Worm (Caenorhabditis elegans) whole organism, mixed stage, embryonic: ENCODE results near the gene nuo-3.
A peak's percentile ranks its signal among the peaks of the same experiment; 100 is the strongest.

Experiments
- M03D4.4 ChIP-seq: sonication (generic microtip); optimal IDR thresholded peaks from 2 replicates; lab custom pipeline; 2017; ENCODE audit warnings: mild to moderate bottlenecking, missing genetic modification characterization, missing compliant biosample characterization
- bed-3 ChIP-seq: fragments of 200-800 bp; sonication (Bioruptor generic); optimal IDR thresholded peaks from 3 replicates; lab custom pipeline; 2018; ENCODE audit warnings: mild to moderate bottlenecking, missing genetic modification characterization, moderate library complexity, missing compliant biosample characterization
- blmp-1 ChIP-seq: fragments of 150-350 bp; optimal IDR thresholded peaks from 2 replicates; lab custom pipeline; 2014; ENCODE audit warnings: missing biosample characterization, missing genetic modification characterization
- ceh-39 ChIP-seq: fragments of 150-350 bp; optimal IDR thresholded peaks from 2 replicates; lab custom pipeline; 2014; ENCODE audit warnings: missing biosample characterization, missing genetic modification characterization
- ceh-43 ChIP-seq: fragments of 200-800 bp; sonication (Bioruptor generic); optimal IDR thresholded peaks from 2 replicates; lab custom pipeline; 2018; ENCODE audit warnings: mild to moderate bottlenecking, missing genetic modification characterization, moderate library complexity, missing compliant biosample characterization
- ces-1 ChIP-seq: fragments of 150-350 bp; optimal IDR thresholded peaks from 2 replicates; lab custom pipeline; 2014; ENCODE audit warnings: missing biosample characterization, missing genetic modification reagents, missing genetic modification characterization
- cnd-1 ChIP-seq: fragments of 200-800 bp; sonication (Bioruptor generic); optimal IDR thresholded peaks from 2 replicates; lab custom pipeline; 2018; ENCODE audit warnings: mild to moderate bottlenecking, missing genetic modification characterization, missing compliant biosample characterization
- drap-1 ChIP-seq: fragments of 200-800 bp; sonication (Bioruptor generic); optimal IDR thresholded peaks from 3 replicates; lab custom pipeline; 2018; ENCODE audit warnings: mild to moderate bottlenecking, missing genetic modification characterization, missing compliant biosample characterization
- elt-1 ChIP-seq: sonication (generic microtip); optimal IDR thresholded peaks from 2 replicates; lab custom pipeline; 2017; ENCODE audit warnings: missing genetic modification characterization, mild to moderate bottlenecking, missing compliant biosample characterization, antibody characterized with exemption, moderate library complexity, borderline replicate concordance; ENCODE audit not compliant: insufficient read depth
- elt-3 ChIP-seq: fragments of 150-350 bp; optimal IDR thresholded peaks from 2 replicates; lab custom pipeline; 2014; ENCODE audit warnings: missing biosample characterization, missing genetic modification characterization
- ham-2 ChIP-seq: fragments of 200-800 bp; sonication (Bioruptor generic); optimal IDR thresholded peaks from 2 replicates; lab custom pipeline; 2018; ENCODE audit warnings: mild to moderate bottlenecking, missing genetic modification characterization, missing compliant biosample characterization
- hlh-1 ChIP-seq: fragments of 150-350 bp; optimal IDR thresholded peaks from 2 replicates; lab custom pipeline; 2014; ENCODE audit warnings: missing biosample characterization, missing genetic modification reagents, missing genetic modification characterization
- lin-13 ChIP-seq: fragments of 150-350 bp; optimal IDR thresholded peaks from 2 replicates; lab custom pipeline; 2014; ENCODE audit warnings: missing biosample characterization, missing genetic modification characterization
- lsy-2 ChIP-seq: fragments of 150-350 bp; optimal IDR thresholded peaks from 2 replicates; lab custom pipeline; 2014; ENCODE audit warnings: missing biosample characterization, missing genetic modification characterization
- mab-5 ChIP-seq: fragments of 150-350 bp; optimal IDR thresholded peaks from 2 replicates; lab custom pipeline; 2014; ENCODE audit warnings: missing biosample characterization, missing genetic modification characterization
- mep-1 ChIP-seq: fragments of 150-350 bp; optimal IDR thresholded peaks from 2 replicates; lab custom pipeline; 2017; ENCODE audit warnings: missing biosample characterization, missing genetic modification reagents, missing genetic modification characterization, inconsistent platforms
- mls-2 ChIP-seq: sonication (generic microtip); optimal IDR thresholded peaks from 2 replicates; lab custom pipeline; 2016; ENCODE audit warnings: mild to moderate bottlenecking, missing genetic modification characterization, moderate library complexity, missing compliant biosample characterization
- nhr-12 ChIP-seq: fragments of 150-350 bp; optimal IDR thresholded peaks from 2 replicates; lab custom pipeline; 2014; ENCODE audit warnings: missing biosample characterization, missing genetic modification characterization
- nhr-2 ChIP-seq: fragments of 150-350 bp; optimal IDR thresholded peaks from 2 replicates; lab custom pipeline; 2014; ENCODE audit warnings: missing biosample characterization, missing genetic modification characterization
- nhr-237 ChIP-seq: fragments of 150-350 bp; optimal IDR thresholded peaks from 2 replicates; lab custom pipeline; 2014; ENCODE audit warnings: missing biosample characterization, missing genetic modification characterization
- nhr-28 ChIP-seq: fragments of 150-350 bp; optimal IDR thresholded peaks from 2 replicates; lab custom pipeline; 2014; ENCODE audit warnings: missing biosample characterization, missing genetic modification characterization
- nhr-76 ChIP-seq: sonication (generic microtip); optimal IDR thresholded peaks from 2 replicates; lab custom pipeline; 2017; ENCODE audit warnings: missing biosample characterization, missing genetic modification characterization
- pha-4 ChIP-seq: fragments of 150-350 bp; optimal IDR thresholded peaks from 2 replicates; lab custom pipeline; 2018; ENCODE audit warnings: missing biosample characterization, missing genetic modification reagents, missing genetic modification characterization
- sem-2 ChIP-seq: fragments of 200-800 bp; sonication (Bioruptor generic); optimal IDR thresholded peaks from 2 replicates; lab custom pipeline; 2018; ENCODE audit warnings: mild to moderate bottlenecking, missing genetic modification characterization, missing compliant biosample characterization
- snpc-4 ChIP-seq: fragments of 150-350 bp; optimal IDR thresholded peaks from 2 replicates; lab custom pipeline; 2014; ENCODE audit warnings: missing biosample characterization, missing genetic modification characterization
- sptf-1 ChIP-seq: sonication (generic microtip); optimal IDR thresholded peaks from 2 replicates; lab custom pipeline; 2017; ENCODE audit warnings: mild to moderate bottlenecking, missing genetic modification characterization, moderate library complexity, missing compliant biosample characterization
- tbx-8 ChIP-seq: fragments of 200-800 bp; sonication (Bioruptor generic); optimal IDR thresholded peaks from 2 replicates; lab custom pipeline; 2018; ENCODE audit warnings: mild to moderate bottlenecking, missing genetic modification characterization, moderate library complexity, missing compliant biosample characterization
- unc-120 ChIP-seq: sonication (generic microtip); optimal IDR thresholded peaks from 2 replicates; lab custom pipeline; 2017; ENCODE audit warnings: missing genetic modification characterization, missing compliant biosample characterization; ENCODE audit not compliant: poor library complexity, severe bottlenecking
- unc-62 ChIP-seq: fragments of 150-350 bp; optimal IDR thresholded peaks from 2 replicates; lab custom pipeline; 2014; ENCODE audit warnings: missing biosample characterization, missing genetic modification reagents, missing genetic modification characterization
- ztf-11 ChIP-seq: fragments of 150-350 bp; optimal IDR thresholded peaks from 2 replicates; lab custom pipeline; 2014; ENCODE audit warnings: missing biosample characterization, missing genetic modification characterization

The nuo-3 gene

DNA sequence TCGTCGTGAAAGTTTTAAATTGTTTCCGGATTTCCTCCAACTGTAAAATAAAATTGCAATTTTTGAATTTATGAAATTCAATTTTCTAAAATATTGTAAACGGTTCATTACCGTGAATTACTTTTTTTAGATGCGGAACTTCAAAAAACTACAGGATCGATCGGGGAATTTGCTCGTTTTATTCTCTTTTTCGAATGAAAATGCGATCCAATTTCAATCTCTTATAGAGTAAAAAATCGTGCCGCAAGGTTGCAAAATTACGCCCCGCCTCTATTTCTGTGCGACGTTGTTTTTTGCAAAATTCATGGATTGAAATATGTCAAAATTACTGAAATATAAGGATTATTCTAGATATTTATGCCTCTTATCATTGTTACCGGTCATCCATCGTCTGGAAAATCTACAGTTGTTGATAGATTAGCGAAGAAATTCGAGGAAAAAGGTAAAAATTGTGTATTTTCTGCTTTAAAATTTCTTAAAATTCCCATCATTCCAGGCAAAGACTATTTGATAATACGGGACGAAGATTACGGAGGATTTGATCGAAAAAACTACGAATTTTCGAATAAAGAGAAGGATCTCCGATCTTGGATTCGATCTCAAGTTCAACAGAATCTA lies 28.0 kb downstream of the nuo-3 start, which contains the start of gene Y57G11C.43:
Y57G11C.43 (plus strand) TSS at position 224 of the 618 bp plus-strand sequence.
- TF ChIP-seq nhr-76 (tag; lab: Kevin White, UChicago) (no peak), mab-5 (no peak), blmp-1 (tag; lab: Kevin White, UChicago) (no peak), sem-2 (GFP tag; lab: Kevin White, UChicago) (no peak), nhr-12 (tag; lab: Kevin White, UChicago) (no peak), mep-1 (tag; lab: Kevin White, UChicago) (no peak), ces-1 (no peak), unc-62 (GFP tag; lab: Kevin White, UChicago) (no peak), sptf-1 (tag; lab: Kevin White, UChicago) (no peak), M03D4.4 (tag; lab: Kevin White, UChicago) (no peak), elt-3 (tag; lab: Kevin White, UChicago) (no peak), nhr-2 (tag; lab: Kevin White, UChicago) (no peak), drap-1 (no peak)

DNA sequence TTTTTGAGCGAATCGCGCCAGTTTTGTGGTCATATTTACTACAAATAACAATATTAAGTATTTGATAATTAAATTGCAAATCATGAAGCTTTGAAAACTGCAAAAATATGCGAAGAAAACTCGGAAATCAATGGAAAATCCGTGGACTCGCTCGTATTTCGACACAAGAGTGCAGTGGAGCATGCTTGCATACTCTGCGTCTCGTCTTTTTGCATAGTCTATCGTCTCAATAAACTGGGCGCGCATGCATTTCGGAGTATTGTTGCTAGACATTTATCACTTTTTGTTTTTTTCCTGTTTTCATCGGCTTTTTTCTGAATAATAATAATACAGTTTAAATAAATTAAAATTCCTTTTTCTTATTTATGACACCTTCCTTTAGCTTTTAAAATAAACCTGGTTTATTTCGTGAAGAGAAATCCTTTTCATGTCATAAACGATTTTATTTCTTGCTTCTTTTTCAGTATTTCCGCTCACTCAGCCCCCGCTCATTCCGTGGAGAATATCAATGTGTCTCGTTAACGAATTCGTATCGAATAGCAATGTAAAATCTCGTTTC lies 29.6 kb downstream of the nuo-3 start, which contains the start of the genes mrps-7 and Y57G11C.3:
mrps-7 (minus strand) TSS at position 38 of the 559 bp plus-strand sequence.
Y57G11C.3 (plus strand) TSS at position 509 of the 559 bp plus-strand sequence.
- TF ChIP-seq mep-1 (tag; lab: Kevin White, UChicago), result peak; percentile 95
- TF ChIP-seq lin-13 (tag; lab: Kevin White, UChicago), result peak; percentile 92
- peak; percentile 75 for TF ChIP-seq ces-1
- TF ChIP-seq sem-2 (GFP tag; lab: Kevin White, UChicago), result no peak
- TF ChIP-seq hlh-1, result peak; percentile 41
- TF ChIP-seq mab-5, result peak; percentile 4
- peak; percentile 81 for TF ChIP-seq lsy-2 (tag; lab: Kevin White, UChicago)
- TF ChIP-seq unc-62 (GFP tag; lab: Kevin White, UChicago), result peak; percentile 44
- TF ChIP-seq nhr-237 (tag; lab: Kevin White, UChicago), result peak; percentile 92
- peak; percentile 9 for TF ChIP-seq M03D4.4 (tag; lab: Kevin White, UChicago)
- TF ChIP-seq pha-4 (tag; lab: Kevin White, UChicago), result peak; percentile 94
- peak; percentile 4 for TF ChIP-seq nhr-2 (tag; lab: Kevin White, UChicago)
- TF ChIP-seq elt-3 (tag; lab: Kevin White, UChicago), result no peak
- TF ChIP-seq drap-1, result peak; percentile 23
- TF ChIP-seq ceh-39, result peak; percentile 86
- TF ChIP-seq elt-1 (tag; lab: Kevin White, UChicago), result no peak
- peak; percentile 48 for TF ChIP-seq cnd-1 (tag; lab: Kevin White, UChicago)
- TF ChIP-seq snpc-4 (tag; lab: Kevin White, UChicago), result no peak
- TF ChIP-seq sptf-1 (tag; lab: Kevin White, UChicago), result peak; percentile 6
- no peak for TF ChIP-seq nhr-12 (tag; lab: Kevin White, UChicago)

DNA sequence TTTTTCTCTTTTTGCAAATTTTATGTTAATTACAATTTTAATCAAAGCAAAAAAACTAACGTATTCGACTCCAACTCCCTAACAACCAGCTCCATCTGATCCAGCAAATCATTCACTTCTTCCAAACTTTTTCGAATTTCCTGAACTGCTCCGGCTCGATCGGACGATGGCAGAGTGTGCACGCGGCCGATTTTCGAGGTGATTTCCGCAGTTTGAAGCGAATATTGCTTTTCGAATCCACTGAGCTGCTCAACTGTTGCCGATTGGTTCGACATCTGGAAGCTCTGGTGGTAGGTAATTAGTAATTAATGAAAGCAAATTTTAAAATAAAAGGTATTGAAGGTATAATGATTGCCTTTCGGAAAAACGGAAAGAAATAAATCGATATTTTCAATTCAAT lies 31.0 kb downstream of the nuo-3 start, which contains the start of gene vti-1:
vti-1 (minus strand) TSS at position 284 of the 400 bp plus-strand sequence.
- no peak for TF ChIP-seq M03D4.4 (tag; lab: Kevin White, UChicago)
- TF ChIP-seq mls-2 (tag; lab: Kevin White, UChicago), result no peak
- no peak for TF ChIP-seq ceh-39
- no peak for TF ChIP-seq unc-120 (tag; lab: Kevin White, UChicago)
- no peak for TF ChIP-seq bed-3
- no peak for TF ChIP-seq mab-5
- TF ChIP-seq elt-1 (tag; lab: Kevin White, UChicago), result no peak
- TF ChIP-seq ces-1, result no peak
- TF ChIP-seq elt-3 (tag; lab: Kevin White, UChicago), result no peak
- TF ChIP-seq nhr-28 (tag; lab: Kevin White, UChicago), result no peak
- TF ChIP-seq nhr-12 (tag; lab: Kevin White, UChicago), result no peak
- TF ChIP-seq ceh-43 (GFP tag; lab: Kevin White, UChicago), result no peak
- no peak for TF ChIP-seq lsy-2 (tag; lab: Kevin White, UChicago)
- no peak for TF ChIP-seq snpc-4 (tag; lab: Kevin White, UChicago)
- no peak for TF ChIP-seq ham-2 (GFP tag; lab: Kevin White, UChicago)
- no peak for TF ChIP-seq nhr-237 (tag; lab: Kevin White, UChicago)
- no peak for TF ChIP-seq cnd-1 (tag; lab: Kevin White, UChicago)
- TF ChIP-seq drap-1, result no peak

DNA sequence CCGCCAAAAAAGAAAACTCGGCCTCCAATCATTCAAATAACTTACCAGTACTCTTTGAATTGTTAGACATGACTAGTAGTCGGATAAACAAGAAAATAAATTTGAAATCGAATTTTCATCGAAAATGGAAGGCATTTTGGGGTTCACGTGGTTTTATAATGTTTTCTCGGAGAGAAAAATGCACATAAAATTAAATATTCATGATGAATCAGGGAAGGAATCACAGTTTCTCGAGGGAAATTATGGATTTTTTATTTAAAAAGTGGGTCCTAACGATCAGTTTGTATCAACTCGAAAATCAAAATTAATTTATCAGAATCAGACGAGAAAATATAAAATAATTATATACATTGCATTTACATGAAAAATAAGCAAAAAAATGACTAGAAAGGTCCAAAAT lies 32.0 kb downstream of the nuo-3 start, which contains the start of gene Y57G11C.5:
Y57G11C.5 (minus strand) TSS at position 101 of the 400 bp plus-strand sequence.
- TF ChIP-seq nhr-2 (tag; lab: Kevin White, UChicago) (no peak), unc-62 (GFP tag; lab: Kevin White, UChicago) (no peak), elt-1 (tag; lab: Kevin White, UChicago) (no peak), ces-1 (no peak), cnd-1 (tag; lab: Kevin White, UChicago) (no peak), ztf-11 (tag; lab: Kevin White, UChicago) (no peak), nhr-76 (tag; lab: Kevin White, UChicago) (no peak), tbx-8 (no peak), mep-1 (tag; lab: Kevin White, UChicago) (no peak), blmp-1 (tag; lab: Kevin White, UChicago) (no peak), hlh-1 (no peak), mab-5 (no peak), elt-3 (tag; lab: Kevin White, UChicago) (no peak)
